Fruit fly (Drosophila melanogaster) whole organism, adult: Measurements from ENCODE around the gene CG42784.

Experiments
- CG14711 ChIP-seq: fragments of 200-800 bp; sonication (Bioruptor generic); optimal IDR thresholded peaks from 2 replicates; lab custom pipeline; 2018; ENCODE audit warnings: missing biosample characterization, mild to moderate bottlenecking, missing genetic modification characterization, moderate library complexity
- Clk ChIP-seq: fragments of 200-800 bp; sonication (Bioruptor generic); optimal IDR thresholded peaks from 2 replicates; lab custom pipeline; 2017; ENCODE audit warnings: missing biosample characterization, missing genetic modification characterization
- Hr96 ChIP-seq: fragments of 200-800 bp; sonication (Bioruptor generic); optimal IDR thresholded peaks from 2 replicates; lab custom pipeline; 2016; ENCODE audit warnings: missing biosample characterization, missing genetic modification characterization
- Mnt ChIP-seq: fragments of 200-800 bp; sonication (Bioruptor generic); optimal IDR thresholded peaks from 2 replicates; lab custom pipeline; 2016; ENCODE audit warnings: missing biosample characterization, mild to moderate bottlenecking, missing genetic modification characterization
- ovo ChIP-seq: fragments of 200-800 bp; sonication (Bioruptor generic); optimal IDR thresholded peaks from 2 replicates; lab custom pipeline; 2016; ENCODE audit warnings: missing biosample characterization, missing genetic modification characterization
- tj ChIP-seq: fragments of 200-800 bp; sonication (Bioruptor generic); optimal IDR thresholded peaks from 3 replicates; lab custom pipeline; 2017; ENCODE audit warnings: missing biosample characterization, mild to moderate bottlenecking, missing genetic modification characterization, moderate library complexity
- toe ChIP-seq: fragments of 200-800 bp; sonication (Bioruptor generic); optimal IDR thresholded peaks from 2 replicates; lab custom pipeline; 2016; ENCODE audit warnings: missing biosample characterization, missing genetic modification characterization

dm6 chr2L:13497915-13498314, 82.7 kb downstream of the CG42784 start:
- TF ChIP-seq Hr96 (GFP tag; lab: Kevin White, UChicago) (no peak), Mnt (GFP tag; lab: Kevin White, UChicago) (no peak), toe (GFP tag; lab: Kevin White, UChicago) (no peak), CG14711 (tag; lab: Kevin White, UChicago) (no peak), tj (GFP tag; lab: Kevin White, UChicago) (no peak), ovo (no peak), Clk (GFP tag; lab: Kevin White, UChicago) (no peak)
